Worm (Caenorhabditis elegans) whole organism, young adult: ENCODE data around the gene inft-2.

Experiments
- B0261.1 ChIP-seq: sonication (generic microtip); optimal IDR thresholded peaks from 2 replicates; lab custom pipeline; 2016; ENCODE audit warnings: mild to moderate bottlenecking, missing genetic modification characterization, moderate library complexity, missing compliant biosample characterization
- C17E4.6 ChIP-seq: fragments of 200-800 bp; sonication (Bioruptor generic); IDR thresholded peaks from 2 replicates; pipeline ENCODE4 v1.3.6; 2022; ENCODE audit warnings: missing genetic modification reagents, missing genetic modification characterization, missing compliant biosample characterization
- D2030.7 ChIP-seq: fragments of 200-800 bp; sonication (Bioruptor generic); IDR thresholded peaks from 2 replicates; pipeline ENCODE4 v1.3.6; 2022; ENCODE audit warnings: missing genetic modification reagents, missing genetic modification characterization, missing compliant biosample characterization
- F57A8.1 ChIP-seq: fragments of 200-800 bp; sonication (Bioruptor generic); optimal IDR thresholded peaks from 2 replicates; lab custom pipeline; 2018; ENCODE audit warnings: mild to moderate bottlenecking, missing genetic modification characterization, moderate library complexity, missing compliant biosample characterization
- Y53F4B.3 ChIP-seq: fragments of 200-800 bp; sonication (Bioruptor generic); IDR thresholded peaks from 2 replicates; pipeline ENCODE4 v1.3.6; 2022; ENCODE audit warnings: missing genetic modification reagents, missing genetic modification characterization, missing compliant biosample characterization
- Y53G8AR.9 ChIP-seq: fragments of 200-800 bp; sonication (Bioruptor generic); conservative IDR thresholded peaks from 2 replicates; pipeline ENCODE4 v1.3.6; 2022; ENCODE audit warnings: missing genetic modification reagents, missing genetic modification characterization, missing compliant biosample characterization
- athp-1 ChIP-seq: sonication (generic microtip); optimal IDR thresholded peaks from 2 replicates; lab custom pipeline; 2017; ENCODE audit warnings: mild to moderate bottlenecking, missing genetic modification characterization, missing compliant biosample characterization
- attf-5 ChIP-seq: fragments of 200-800 bp; sonication (Bioruptor generic); optimal IDR thresholded peaks from 2 replicates; lab custom pipeline; 2018; ENCODE audit warnings: mild to moderate bottlenecking, missing genetic modification characterization, missing compliant biosample characterization
- attf-6 ChIP-seq: fragments of 200-800 bp; sonication (Bioruptor generic); IDR thresholded peaks from 2 replicates; pipeline ENCODE4 v1.3.6; 2022; ENCODE audit warnings: missing genetic modification reagents, missing genetic modification characterization, missing compliant biosample characterization
- bed-2 ChIP-seq: fragments of 200-800 bp; sonication (Bioruptor generic); IDR thresholded peaks from 2 replicates; pipeline ENCODE4 v1.3.6; 2022; ENCODE audit warnings: missing genetic modification reagents, missing genetic modification characterization, missing compliant biosample characterization
- cebp-1 ChIP-seq, 2 experiments: fragments of 200-800 bp in 1 of 2; sonication (Bioruptor generic) in 1 of 2; sonication (generic microtip) in 1 of 2; IDR thresholded peaks in 1 of 2; optimal IDR thresholded peaks in 1 of 2; 2 replicates each; pipeline versions ENCODE4 v1.3.6 to Lab custom; 2017 to 2022; ENCODE audit warnings: missing compliant biosample characterization in 2 of 2, missing genetic modification characterization in 2 of 2, mild to moderate bottlenecking in 1 of 2, missing genetic modification reagents in 1 of 2, moderate library complexity in 1 of 2
- ceh-100 ChIP-seq: fragments of 200-800 bp; sonication (Bioruptor generic); IDR thresholded peaks from 2 replicates; pipeline ENCODE4 v1.3.6; 2022; ENCODE audit warnings: missing genetic modification reagents, missing genetic modification characterization, missing compliant biosample characterization
- ceh-58 ChIP-seq: fragments of 200-800 bp; sonication (Bioruptor generic); IDR thresholded peaks from 2 replicates; pipeline ENCODE4 v1.3.6; 2022; ENCODE audit warnings: missing genetic modification characterization, missing compliant biosample characterization
- chd-7 ChIP-seq: sonication (generic microtip); optimal IDR thresholded peaks from 2 replicates; lab custom pipeline; 2016; ENCODE audit warnings: mild to moderate bottlenecking, missing genetic modification characterization, moderate library complexity, missing compliant biosample characterization
- die-1 ChIP-seq: sonication (generic microtip); optimal IDR thresholded peaks from 2 replicates; lab custom pipeline; 2016; ENCODE audit warnings: missing genotype, mild to moderate bottlenecking, missing genetic modification characterization, missing compliant biosample characterization
- dox-1 ChIP-seq: fragments of 200-800 bp; sonication (Bioruptor generic); IDR thresholded peaks from 2 replicates; pipeline ENCODE4 v1.3.6; 2022; ENCODE audit warnings: missing genetic modification reagents, missing genetic modification characterization, missing compliant biosample characterization
- dpl-1 ChIP-seq: fragments of 150-350 bp; optimal IDR thresholded peaks from 2 replicates; lab custom pipeline; 2014; ENCODE audit warnings: missing biosample characterization, missing genetic modification reagents, missing genetic modification characterization
- efl-1 ChIP-seq: fragments of 150-350 bp; optimal IDR thresholded peaks from 2 replicates; lab custom pipeline; 2014; ENCODE audit warnings: missing biosample characterization, missing genetic modification reagents, missing genetic modification characterization
- egl-18 ChIP-seq: fragments of 200-800 bp; sonication (Bioruptor generic); IDR thresholded peaks from 2 replicates; pipeline ENCODE4 v1.3.6; 2022; ENCODE audit warnings: missing genetic modification reagents, missing genetic modification characterization, missing compliant biosample characterization
- fkh-3 ChIP-seq: sonication (generic microtip); optimal IDR thresholded peaks from 2 replicates; lab custom pipeline; 2016; ENCODE audit warnings: mild to moderate bottlenecking, missing genetic modification characterization, missing compliant biosample characterization
- him-1 ChIP-seq: sonication (generic microtip); optimal IDR thresholded peaks from 2 replicates; lab custom pipeline; 2016; ENCODE audit warnings: missing genotype, missing genetic modification reagents, missing genetic modification characterization, missing compliant biosample characterization
- hlh-12 ChIP-seq: sonication (generic microtip); optimal IDR thresholded peaks from 2 replicates; lab custom pipeline; 2016; ENCODE audit warnings: missing genetic modification characterization, missing compliant biosample characterization
- hlh-26 ChIP-seq: fragments of 200-800 bp; sonication (Bioruptor generic); conservative IDR thresholded peaks from 2 replicates; pipeline ENCODE4 v1.3.6; 2022; ENCODE audit warnings: missing genetic modification reagents, missing genetic modification characterization, missing compliant biosample characterization
- hmg-1.2 ChIP-seq: fragments of 200-800 bp; sonication (Bioruptor generic); IDR thresholded peaks from 2 replicates; pipeline ENCODE4 v1.3.6; 2022; ENCODE audit warnings: missing genetic modification reagents, missing genetic modification characterization, missing compliant biosample characterization
- lag-1 ChIP-seq: fragments of 200-800 bp; sonication (Bioruptor generic); IDR thresholded peaks from 2 replicates; pipeline ENCODE4 v1.3.6; 2022; ENCODE audit warnings: missing genetic modification reagents, missing genetic modification characterization, missing compliant biosample characterization
- lin-26 ChIP-seq: fragments of 200-800 bp; sonication (Bioruptor generic); IDR thresholded peaks from 2 replicates; pipeline ENCODE4 v1.3.6; 2022; ENCODE audit warnings: missing genetic modification reagents, missing genetic modification characterization, missing compliant biosample characterization
- madf-8 ChIP-seq: fragments of 200-800 bp; sonication (Bioruptor generic); conservative IDR thresholded peaks from 2 replicates; pipeline ENCODE4 v1.3.6; 2022; ENCODE audit warnings: missing genetic modification reagents, missing genetic modification characterization, missing compliant biosample characterization
- mel-28 ChIP-seq: sonication (generic microtip); optimal IDR thresholded peaks from 2 replicates; lab custom pipeline; 2016; ENCODE audit warnings: borderline replicate concordance, mild to moderate bottlenecking, missing genetic modification characterization, missing compliant biosample characterization
- nhr-80 ChIP-seq: sonication (generic microtip); optimal IDR thresholded peaks from 2 replicates; lab custom pipeline; 2016; ENCODE audit warnings: missing genetic modification characterization, missing compliant biosample characterization
- pbrm-1 ChIP-seq: fragments of 200-800 bp; sonication (Bioruptor generic); IDR thresholded peaks from 2 replicates; pipeline ENCODE4 v1.3.6; 2022; ENCODE audit warnings: missing genetic modification reagents, missing genetic modification characterization, missing compliant biosample characterization
- rcor-1 ChIP-seq: fragments of 200-800 bp; sonication (Bioruptor generic); IDR thresholded peaks from 2 replicates; pipeline ENCODE4 v1.3.6; 2022; ENCODE audit warnings: missing genetic modification reagents, missing genetic modification characterization, missing compliant biosample characterization
- rec-8 ChIP-seq, 2 experiments: sonication (generic microtip); optimal IDR thresholded peaks; 2 replicates each; lab custom pipeline; 2016; ENCODE audit warnings: mild to moderate bottlenecking in 2 of 2, missing genetic modification characterization in 2 of 2, missing genetic modification reagents in 2 of 2, missing genotype in 2 of 2, missing biosample characterization in 1 of 2, missing compliant biosample characterization in 1 of 2, moderate library complexity in 1 of 2
- rpc-1 ChIP-seq, 2 experiments: fragments of 150-350 bp in 1 of 2; sonication (generic microtip) in 1 of 2; optimal IDR thresholded peaks; 2 replicates each; lab custom pipeline; 2014 to 2018; ENCODE audit warnings: missing biosample characterization in 1 of 2, missing genetic modification characterization in 1 of 2, missing genetic modification reagents in 1 of 2, missing genotype in 1 of 2
- sea-2 ChIP-seq: fragments of 200-800 bp; sonication (Bioruptor generic); IDR thresholded peaks from 2 replicates; pipeline ENCODE4 v1.3.6; 2022; ENCODE audit warnings: missing genetic modification characterization, missing compliant biosample characterization
- somi-1 ChIP-seq: fragments of 200-800 bp; sonication (Bioruptor generic); optimal IDR thresholded peaks from 2 replicates; lab custom pipeline; 2018; ENCODE audit warnings: mild to moderate bottlenecking, missing genetic modification characterization, missing compliant biosample characterization
- sptf-2 ChIP-seq: fragments of 200-800 bp; sonication (Bioruptor generic); optimal IDR thresholded peaks from 2 replicates; lab custom pipeline; 2018; ENCODE audit warnings: mild to moderate bottlenecking, missing genetic modification characterization, missing compliant biosample characterization
- tbp1 ChIP-seq: fragments of 200-800 bp; sonication (Bioruptor generic); optimal IDR thresholded peaks from 2 replicates; lab custom pipeline; 2018; ENCODE audit warnings: mild to moderate bottlenecking, missing genetic modification characterization, missing compliant biosample characterization
- tbx-9 ChIP-seq: sonication (generic microtip); optimal IDR thresholded peaks from 2 replicates; lab custom pipeline; 2016; ENCODE audit warnings: borderline replicate concordance, missing genetic modification characterization, inconsistent platforms, missing compliant biosample characterization
- unc-130 ChIP-seq: sonication (generic microtip); optimal IDR thresholded peaks from 2 replicates; lab custom pipeline; 2016; ENCODE audit warnings: missing genetic modification reagents, missing genetic modification characterization, missing compliant biosample characterization
- zfh-2 ChIP-seq: fragments of 200-800 bp; sonication (Bioruptor generic); conservative IDR thresholded peaks from 2 replicates; pipeline ENCODE4 v1.3.6; 2022; ENCODE audit warnings: missing genetic modification reagents, missing genetic modification characterization, missing compliant biosample characterization
- ztf-18 ChIP-seq: sonication (generic microtip); optimal IDR thresholded peaks from 2 replicates; lab custom pipeline; 2016; ENCODE audit warnings: missing genotype, mild to moderate bottlenecking, missing genetic modification characterization, missing compliant biosample characterization
- ztf-25 ChIP-seq: fragments of 200-800 bp; sonication (Bioruptor generic); IDR thresholded peaks from 2 replicates; pipeline ENCODE4 v1.3.6; 2022; ENCODE audit warnings: missing genetic modification reagents, missing genetic modification characterization, missing compliant biosample characterization
- ztf-28 ChIP-seq: fragments of 200-800 bp; sonication (Bioruptor generic); IDR thresholded peaks from 2 replicates; pipeline ENCODE4 v1.3.6; 2022; ENCODE audit warnings: missing genetic modification reagents, missing genetic modification characterization, missing compliant biosample characterization
- ztf-6 ChIP-seq: fragments of 200-800 bp; sonication (Bioruptor generic); IDR thresholded peaks from 2 replicates; pipeline ENCODE4 v1.3.6; 2022; ENCODE audit warnings: missing genetic modification reagents, missing genetic modification characterization, missing compliant biosample characterization

inft-2 gene

ce11 chrV:13024499-13024898 is 22.4 kb downstream of the inft-2 start:
- TF ChIP-seq fkh-3 (tag; lab: Kevin White, UChicago): no peak
- no peak for TF ChIP-seq die-1 (tag; lab: Kevin White, UChicago)
- no peak for TF ChIP-seq egl-18
- no peak for TF ChIP-seq sptf-2
- TF ChIP-seq dpl-1 (GFP tag; lab: Kevin White, UChicago): no peak
- no peak for TF ChIP-seq chd-7 (tag; lab: Kevin White, UChicago)
- TF ChIP-seq F57A8.1 (GFP tag; lab: Kevin White, UChicago): no peak
- TF ChIP-seq ztf-25 (GFP tag; lab: Robert Waterston, UW): no peak
- TF ChIP-seq efl-1 (GFP tag; lab: Kevin White, UChicago): no peak
- TF ChIP-seq ceh-100 (GFP tag; lab: Robert Waterston, UW): no peak
- TF ChIP-seq bed-2 (GFP tag; lab: Robert Waterston, UW): no peak
- no peak for TF ChIP-seq unc-130 (GFP tag; lab: Kevin White, UChicago)
- no peak for TF ChIP-seq hlh-12 (tag; lab: Kevin White, UChicago)
- TF ChIP-seq Y53F4B.3 (GFP tag; lab: Robert Waterston, UW): no peak
- TF ChIP-seq nhr-80 (tag; lab: Kevin White, UChicago): no peak
- TF ChIP-seq somi-1 (GFP tag; lab: Kevin White, UChicago): no peak
- no peak for TF ChIP-seq lag-1
- no peak for TF ChIP-seq tbx-9 (tag; lab: Kevin White, UChicago)
- no peak for TF ChIP-seq pbrm-1

DNA sequence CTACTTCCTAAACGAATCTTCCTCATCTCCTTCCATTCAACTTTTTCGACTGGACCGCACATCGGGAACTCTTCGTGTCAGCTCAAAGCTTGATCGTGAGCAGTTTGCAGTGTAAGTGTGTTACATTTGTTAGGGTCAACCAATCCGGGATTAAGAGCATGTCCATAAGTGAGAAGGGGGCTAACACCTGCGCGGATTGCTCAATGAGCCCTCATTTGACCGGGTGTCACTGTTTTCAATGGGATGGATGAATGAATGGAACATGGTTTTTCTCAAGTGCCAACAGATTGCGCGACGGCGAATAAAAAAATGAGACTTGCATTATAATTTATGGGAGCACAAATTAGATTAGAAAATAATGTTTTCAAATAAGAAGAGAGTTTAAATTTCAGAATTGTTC is 23.2 kb downstream of the inft-2 start:
- TF ChIP-seq sea-2 (GFP tag; lab: Robert Waterston, UW) (no peak), ztf-28 (GFP tag; lab: Robert Waterston, UW) (0 out of 2 replicates have a peak, but pooled peaks have one; percentile 20), ceh-58 (GFP tag; lab: Robert Waterston, UW) (0 out of 2 replicates have a peak, but pooled peaks have one; percentile 21), mel-28 (tag; lab: Kevin White, UChicago) (no peak)

ce11 chrV:13026631-13027299 is 24.6 kb downstream of the inft-2 start:
- TF ChIP-seq him-1 (tag; lab: Kevin White, UChicago) (peak; percentile 41), cebp-1 (GFP tag; IDR thresholded peaks at IDR 0.05; lab: Robert Waterston, UW) (no peak), cebp-1 (tag; optimal IDR thresholded peaks at IDR 0.05; lab: Kevin White, UChicago) (no peak), D2030.7 (GFP tag; lab: Robert Waterston, UW) (peak; percentile 49), attf-5 (GFP tag; lab: Kevin White, UChicago) (no peak), hmg-1.2 (peak; percentile 32; the same call in 1 of the 2 replicates), rpc-1 (optimal IDR thresholded peaks at IDR 0.05; lab: Kevin White, UChicago) (peak; percentile 46), rpc-1 (tag; optimal IDR thresholded peaks at IDR 0.05; lab: Kevin White, UChicago) (peak; percentile 79), sea-2 (GFP tag; lab: Robert Waterston, UW) (no peak), ztf-25 (GFP tag; lab: Robert Waterston, UW) (0 out of 2 replicates have a peak, but pooled peaks have one; percentile 21), ztf-18 (peak; percentile 36), zfh-2 (no peak), Y53G8AR.9 (GFP tag; lab: Robert Waterston, UW) (no peak), dox-1 (GFP tag; lab: Robert Waterston, UW) (0 out of 2 replicates have a peak, but pooled peaks have one; percentile 17), C17E4.6 (GFP tag; lab: Robert Waterston, UW) (no peak), rec-8 (tag; optimal IDR thresholded peaks at IDR 0.05; lab: Kevin White, UChicago) (peak in 1 of 2 experiments; percentile 14), rcor-1 (GFP tag; lab: Robert Waterston, UW) (no peak), athp-1 (tag; lab: Kevin White, UChicago) (no peak), tbp1 (GFP tag; lab: Kevin White, UChicago) (peak; percentile 84), lin-26 (GFP tag; lab: Robert Waterston, UW) (peak; percentile 82), B0261.1 (tag; lab: Kevin White, UChicago) (peak; percentile 61), madf-8 (GFP tag; lab: Robert Waterston, UW) (no peak), hlh-26 (GFP tag; lab: Robert Waterston, UW) (no peak), attf-6 (GFP tag; lab: Robert Waterston, UW) (no peak), ztf-6 (GFP tag; lab: Robert Waterston, UW) (no peak)
